Worm (Caenorhabditis elegans): Measurements from ENCODE around the gene qdpr-1.

ce11 chrIII:13429668-13430067 lies 36.0 kb downstream of the qdpr-1 start, which contains the start of gene bli-5:
- TF ChIP-seq nfya-1 (tag; optimal IDR thresholded peaks at IDR 0.05; ENCODE audit: insufficient read depth) = no peak
- TF ChIP-seq zag-1 (tag; optimal IDR thresholded peaks at IDR 0.05) = no peak
- no peak for TF ChIP-seq nhr-23 (tag; optimal IDR thresholded peaks at IDR 0.05)
- TF ChIP-seq nhr-28 (tag; optimal IDR thresholded peaks at IDR 0.05) = no peak

All from whole organism, L3 larva.